Fruit fly (Drosophila melanogaster): ENCODE results near the gene pkm.

The pkm gene

dm6 chrX:11569956-11570695 lies 13.8 kb downstream of the pkm start, which contains the start of the genes Polr2A and CG11699 (continued):
- TF ChIP-seq CG12942 (GFP tag; optimal IDR thresholded peaks at IDR 0.05): no peak
- no peak for TF ChIP-seq Gug (GFP tag; IDR thresholded peaks at IDR 0.05)
- TF ChIP-seq B-H1 (GFP tag; IDR thresholded peaks at IDR 0.05): no peak; the same call in 2 of the 3 replicates
- no peak for TF ChIP-seq Hr51 (GFP tag; optimal IDR thresholded peaks at IDR 0.05)
- peak; percentile 5 for TF ChIP-seq Nf-YB (GFP tag; optimal IDR thresholded peaks at IDR 0.05)
- TF ChIP-seq CG9932 (GFP tag; IDR thresholded peaks at IDR 0.05): peak; percentile 59
- TF ChIP-seq pan (optimal IDR thresholded peaks at IDR 0.05): no peak
- TF ChIP-seq pan (GFP tag; optimal IDR thresholded peaks at IDR 0.05 in 1 of 2, IDR thresholded peaks at IDR 0.05 in 1 of 2): no peak
- TF ChIP-seq so (GFP tag; IDR thresholded peaks at IDR 0.05): no peak
- TF ChIP-seq dmrt11E (tag; optimal IDR thresholded peaks at IDR 0.05): peak; percentile 50
- TF ChIP-seq CG10366 (GFP tag; IDR thresholded peaks at IDR 0.05): no peak; the same call in 1 of the 2 replicates
- TF ChIP-seq Sin3A (optimal IDR thresholded peaks at IDR 0.05): peak; percentile 81
- TF ChIP-seq CG13775 (GFP tag; optimal IDR thresholded peaks at IDR 0.05): peak; percentile 64
- no peak for TF ChIP-seq Ets97D (GFP tag; optimal IDR thresholded peaks at IDR 0.05)
- no peak for TF ChIP-seq CG18599 (GFP tag; optimal IDR thresholded peaks at IDR 0.05)
- no peak for TF ChIP-seq CG32767 (GFP tag; IDR thresholded peaks at IDR 0.05)
- TF ChIP-seq Atf3 (GFP tag; optimal IDR thresholded peaks at IDR 0.05): no peak
- no peak for TF ChIP-seq toy (GFP tag; IDR thresholded peaks at IDR 0.05)
- no peak for TF ChIP-seq CG9876 (GFP tag; optimal IDR thresholded peaks at IDR 0.05)
- TF ChIP-seq CG8944 (GFP tag; optimal IDR thresholded peaks at IDR 0.05): no peak
- TF ChIP-seq CG1233 (GFP tag; optimal IDR thresholded peaks at IDR 0.05): peak; percentile 14
- TF ChIP-seq CG17802 (tag; optimal IDR thresholded peaks at IDR 0.05): no peak
- peak; percentile 55 for TF ChIP-seq CG30020 (tag; optimal IDR thresholded peaks at IDR 0.05)
- no peak; the same call in 1 of the 2 replicates for TF ChIP-seq CG6272 (GFP tag; IDR thresholded peaks at IDR 0.05)
- no peak for TF ChIP-seq gcm2 (GFP tag; optimal IDR thresholded peaks at IDR 0.05)
- TF ChIP-seq Hr78 (GFP tag; optimal IDR thresholded peaks at IDR 0.05): no peak
- TF ChIP-seq CG1529 (GFP tag; optimal IDR thresholded peaks at IDR 0.05): no peak
- TF ChIP-seq Ravus (GFP tag; IDR thresholded peaks at IDR 0.05): no peak
- no peak for TF ChIP-seq Scr (GFP tag; IDR thresholded peaks at IDR 0.05; ENCODE audit: partially characterized antibody)
- TF ChIP-seq CG5245 (GFP tag; optimal IDR thresholded peaks at IDR 0.05): no peak
- TF ChIP-seq unc-4 (GFP tag; IDR thresholded peaks at IDR 0.05; ENCODE audit: partially characterized antibody): 0 out of 2 replicates have a peak, but pooled peaks have one; percentile 18
- no peak for TF ChIP-seq CG7745 (tag; optimal IDR thresholded peaks at IDR 0.05)
- peak; percentile 3 to 90 for TF ChIP-seq crp (GFP tag; optimal IDR thresholded peaks at IDR 0.05)
- TF ChIP-seq grau (tag; optimal IDR thresholded peaks at IDR 0.05): peak; percentile 58
- no peak for TF ChIP-seq hbn (GFP tag; IDR thresholded peaks at IDR 0.05; ENCODE audit: partially characterized antibody)
- TF ChIP-seq wdn (GFP tag; IDR thresholded peaks at IDR 0.05): no peak
- peak; percentile 67 for TF ChIP-seq CG3847 (GFP tag; IDR thresholded peaks at IDR 0.05)
- no peak for TF ChIP-seq CG6765 (GFP tag; optimal IDR thresholded peaks at IDR 0.05)
- peak; percentile 34 for TF ChIP-seq nerfin-1 (tag; optimal IDR thresholded peaks at IDR 0.05)
- TF ChIP-seq CG18476 (GFP tag; optimal IDR thresholded peaks at IDR 0.05): no peak
- no peak for TF ChIP-seq Elba2 (GFP tag; optimal IDR thresholded peaks at IDR 0.05)
- TF ChIP-seq CG31365 (tag; optimal IDR thresholded peaks at IDR 0.05): no peak
- no peak for TF ChIP-seq corto (GFP tag; optimal IDR thresholded peaks at IDR 0.05)
- TF ChIP-seq CG10321 (GFP tag; IDR thresholded peaks at IDR 0.05): no peak
- peak; percentile 29 for TF ChIP-seq CG12299 (tag; optimal IDR thresholded peaks at IDR 0.05)
- TF ChIP-seq CG7556 (GFP tag; optimal IDR thresholded peaks at IDR 0.05): peak; percentile 39
- TF ChIP-seq vfl (GFP tag; optimal IDR thresholded peaks at IDR 0.05): no peak
- no peak for TF ChIP-seq CG14667 (GFP tag; IDR thresholded peaks at IDR 0.05)
- no peak for TF ChIP-seq D19B (GFP tag; optimal IDR thresholded peaks at IDR 0.05)
- TF ChIP-seq BEAF-32 (GFP tag; optimal IDR thresholded peaks at IDR 0.05): peak; percentile 49
